Worm (Caenorhabditis elegans) whole organism, L3 larva: ENCODE measurements around the gene tag-276.

Source experiments
- R02D3.7 ChIP-seq: fragments of 150-350 bp; optimal IDR thresholded peaks from 2 replicates; lab custom pipeline; 2014; ENCODE audit warnings: missing biosample characterization, missing genetic modification characterization
- ZK546.5 ChIP-seq: sonication (generic microtip); optimal IDR thresholded peaks from 2 replicates; lab custom pipeline; 2017; ENCODE audit warnings: missing biosample characterization, missing genetic modification characterization
- ceh-28 ChIP-seq: fragments of 150-350 bp; optimal IDR thresholded peaks from 2 replicates; lab custom pipeline; 2014; ENCODE audit warnings: missing biosample characterization, missing genetic modification reagents, missing genetic modification characterization
- ceh-9 ChIP-seq: sonication (generic microtip); optimal IDR thresholded peaks from 2 replicates; lab custom pipeline; 2018; ENCODE audit warnings: missing biosample characterization, missing genetic modification characterization
- elt-2 ChIP-seq: sonication (generic microtip); optimal IDR thresholded peaks from 2 replicates; lab custom pipeline; 2016; ENCODE audit warnings: missing genetic modification reagents, mild to moderate bottlenecking, missing genetic modification characterization, missing compliant biosample characterization
- fkh-10 ChIP-seq: sonication (generic microtip); optimal IDR thresholded peaks from 2 replicates; lab custom pipeline; 2017; ENCODE audit warnings: missing biosample characterization, missing genetic modification reagents, missing genetic modification characterization
- lin-15B ChIP-seq: fragments of 150-350 bp; optimal IDR thresholded peaks from 2 replicates; lab custom pipeline; 2014; ENCODE audit warnings: missing biosample characterization, missing genetic modification characterization
- nhr-11 ChIP-seq: fragments of 150-350 bp; optimal IDR thresholded peaks from 2 replicates; lab custom pipeline; 2014; ENCODE audit warnings: missing biosample characterization, missing genetic modification characterization
- nhr-237 ChIP-seq: fragments of 150-350 bp; optimal IDR thresholded peaks from 2 replicates; lab custom pipeline; 2014; ENCODE audit warnings: missing biosample characterization, missing genetic modification characterization
- nhr-28 ChIP-seq: fragments of 150-350 bp; optimal IDR thresholded peaks from 2 replicates; lab custom pipeline; 2014; ENCODE audit warnings: missing biosample characterization, missing genetic modification characterization
- nhr-77 ChIP-seq: fragments of 150-350 bp; optimal IDR thresholded peaks from 2 replicates; lab custom pipeline; 2014; ENCODE audit warnings: missing biosample characterization, missing genetic modification characterization
- tbx-2 ChIP-seq: sonication (generic microtip); optimal IDR thresholded peaks from 2 replicates; lab custom pipeline; 2016; ENCODE audit warnings: mild to moderate bottlenecking, missing genetic modification characterization, missing compliant biosample characterization
- unc-39 ChIP-seq: sonication (generic microtip); optimal IDR thresholded peaks from 4 replicates; lab custom pipeline; 2017; ENCODE audit warnings: missing biosample characterization, missing genetic modification characterization

ce11 chrII:12211652-12212245, 37.2 kb downstream of the tag-276 start:
- no peak for TF ChIP-seq nhr-77 (tag; lab: Kevin White, UChicago)
- no peak for TF ChIP-seq ceh-28 (tag; lab: Kevin White, UChicago)
- no peak for TF ChIP-seq unc-39
- TF ChIP-seq nhr-28 (tag; lab: Kevin White, UChicago) = no peak
- no peak for TF ChIP-seq tbx-2 (tag; lab: Kevin White, UChicago)
- no peak for TF ChIP-seq elt-2 (tag; lab: Kevin White, UChicago)
- TF ChIP-seq ceh-9 = no peak
- no peak for TF ChIP-seq nhr-11 (tag; lab: Kevin White, UChicago)
- no peak for TF ChIP-seq ZK546.5 (tag; lab: Kevin White, UChicago)
- TF ChIP-seq lin-15B = no peak
- no peak for TF ChIP-seq nhr-237 (tag; lab: Kevin White, UChicago)
- TF ChIP-seq R02D3.7 (tag; lab: Kevin White, UChicago) = no peak
- TF ChIP-seq fkh-10 (GFP tag; lab: Kevin White, UChicago) = no peak
